Worm (Caenorhabditis elegans) whole organism, L3 larva: ENCODE results near the gene C09G12.17.

Experiments used
- ama-1 ChIP-seq: fragments of 150-350 bp; optimal IDR thresholded peaks from 2 replicates; lab custom pipeline; 2018
- egl-27 ChIP-seq: sonication (generic microtip); optimal IDR thresholded peaks from 4 replicates; lab custom pipeline; 2017; ENCODE audit warnings: missing biosample characterization, missing genetic modification reagents, missing genetic modification characterization
- jun-1 ChIP-seq: fragments of 150-350 bp; optimal IDR thresholded peaks from 2 replicates; lab custom pipeline; 2014; ENCODE audit warnings: missing biosample characterization, missing genetic modification reagents, missing genetic modification characterization
- nhr-11 ChIP-seq: fragments of 150-350 bp; optimal IDR thresholded peaks from 2 replicates; lab custom pipeline; 2014; ENCODE audit warnings: missing biosample characterization, missing genetic modification characterization
- pha-4 ChIP-seq: fragments of 150-350 bp; optimal IDR thresholded peaks from 2 replicates; lab custom pipeline; 2014; ENCODE audit warnings: missing biosample characterization, missing genetic modification reagents, missing genetic modification characterization
- sea-2 ChIP-seq: fragments of 150-350 bp; sonication (generic microtip); optimal IDR thresholded peaks from 4 replicates; lab custom pipeline; 2014; ENCODE audit warnings: missing biosample characterization, missing genetic modification reagents, missing genetic modification characterization
- unc-62 ChIP-seq: fragments of 150-350 bp; sonication (generic microtip); optimal IDR thresholded peaks from 4 replicates; lab custom pipeline; 2014; ENCODE audit warnings: missing biosample characterization, missing genetic modification reagents, missing genetic modification characterization

- TF ChIP-seq pha-4 (tag; lab: Kevin White, UChicago), result no peak
- TF ChIP-seq jun-1 (tag; lab: Kevin White, UChicago), result no peak
- no peak for TF ChIP-seq ama-1 (lab: Kevin White, UChicago)
- TF ChIP-seq nhr-11, result no peak
- TF ChIP-seq egl-27 (tag; lab: Kevin White, UChicago), result no peak
- TF ChIP-seq unc-62, result no peak
- TF ChIP-seq sea-2 (GFP tag; lab: Kevin White, UChicago), result no peak
These were observed 28.5 kb downstream of the C09G12.17 start for ce11 chrIV:3467751-3468150.
